Fruit fly (Drosophila melanogaster): ENCODE measurements around the gene Spag1.

Gene Spag1

DNA sequence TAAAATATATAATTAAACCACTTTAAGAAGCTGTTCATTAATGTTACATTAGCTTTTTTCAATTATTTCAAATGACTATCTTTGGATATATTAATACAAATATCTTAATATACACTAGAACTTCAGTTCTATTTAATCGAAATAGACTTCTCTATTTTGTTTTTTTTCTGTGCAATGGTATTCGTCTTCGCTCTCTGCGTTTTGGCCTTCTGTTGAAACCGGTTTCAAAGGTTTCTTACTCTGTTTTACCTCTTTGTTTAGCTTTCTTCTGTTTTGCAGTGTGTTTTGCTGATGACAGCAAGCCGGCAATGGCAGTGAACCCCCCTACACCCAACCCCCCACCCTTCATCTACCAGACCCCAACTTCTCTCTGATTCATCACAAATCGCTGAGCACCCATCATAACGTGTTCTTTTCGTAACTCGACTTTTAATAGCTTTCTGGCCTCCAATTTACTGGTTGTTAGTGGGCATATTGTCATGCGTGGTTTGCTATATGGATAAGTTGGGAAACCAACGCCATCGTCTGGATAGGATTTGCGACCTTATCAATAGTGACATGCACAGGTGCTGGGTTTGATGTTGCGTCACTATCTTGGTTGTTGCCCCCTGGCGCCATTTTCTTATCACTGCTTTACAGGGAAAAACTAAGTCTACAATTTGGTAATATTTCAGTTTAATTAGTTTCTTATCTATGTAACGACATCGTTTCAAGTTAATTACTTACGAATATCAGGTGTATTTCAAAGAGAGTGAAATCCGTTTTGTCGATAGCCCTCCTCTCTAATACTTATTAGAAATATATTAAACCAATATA lies 21.4 kb downstream of the Spag1 start (continued):
- TF ChIP-seq tin (GFP tag; optimal IDR thresholded peaks at IDR 0.05) (no peak), bsh (GFP tag; optimal IDR thresholded peaks at IDR 0.05) (peak in 1 of 2 experiments; percentile 58), HLH4C (GFP tag; IDR thresholded peaks at IDR 0.05; ENCODE audit: partially characterized antibody) (no peak), Sox100B (GFP tag; optimal IDR thresholded peaks at IDR 0.05) (peak; percentile 10), CG32532 (GFP tag; IDR thresholded peaks at IDR 0.05) (peak; percentile 50), ssp (GFP tag; IDR thresholded peaks at IDR 0.05) (no peak), CG3163 (GFP tag; optimal IDR thresholded peaks at IDR 0.05) (no peak), gro (GFP tag; optimal IDR thresholded peaks at IDR 0.05) (no peak), seq (GFP tag; IDR thresholded peaks at IDR 0.05) (no peak), CG18764 (GFP tag; optimal IDR thresholded peaks at IDR 0.05) (no peak), CG10209 (GFP tag; optimal IDR thresholded peaks at IDR 0.05) (no peak), CrebB (tag; optimal IDR thresholded peaks at IDR 0.05) (no peak), pum (GFP tag; optimal IDR thresholded peaks at IDR 0.05) (no peak), bigmax (GFP tag; optimal IDR thresholded peaks at IDR 0.05) (no peak), caup (GFP tag; optimal IDR thresholded peaks at IDR 0.05; ENCODE audit: severe bottlenecking) (no peak), Eip74EF (GFP tag; optimal IDR thresholded peaks at IDR 0.05) (no peak), luna (GFP tag; optimal IDR thresholded peaks at IDR 0.05) (no peak), Dip2 (GFP tag; IDR thresholded peaks at IDR 0.05) (no peak), slou (GFP tag; optimal IDR thresholded peaks at IDR 0.05) (no peak), bowl (GFP tag; IDR thresholded peaks at IDR 0.05) (no peak), Fer2 (tag; optimal IDR thresholded peaks at IDR 0.05) (no peak), jumu (GFP tag; optimal IDR thresholded peaks at IDR 0.05) (no peak), cg (GFP tag; optimal IDR thresholded peaks at IDR 0.05) (no peak), CG17328 (GFP tag; IDR thresholded peaks at IDR 0.05) (0 out of 2 replicates have a peak, but pooled peaks have one; percentile 26), Tbp (GFP tag; optimal IDR thresholded peaks at IDR 0.05) (no peak), CG9817 (tag; optimal IDR thresholded peaks at IDR 0.05) (no peak), CG4854 (GFP tag; optimal IDR thresholded peaks at IDR 0.05) (no peak), Hmr (GFP tag; optimal IDR thresholded peaks at IDR 0.05) (peak; percentile 5), gt (GFP tag; IDR thresholded peaks at IDR 0.05) (no peak), CG8924 (tag; optimal IDR thresholded peaks at IDR 0.05) (peak; percentile 33), so (GFP tag; IDR thresholded peaks at IDR 0.05) (no peak), pfk (GFP tag; optimal IDR thresholded peaks at IDR 0.05) (no peak), CG14014 (GFP tag; IDR thresholded peaks at IDR 0.05) (0 out of 2 replicates have a peak, but pooled peaks have one; percentile 19), CG34224 (GFP tag; IDR thresholded peaks at IDR 0.05; ENCODE audit: partially characterized antibody) (no peak), CG12942 (GFP tag; optimal IDR thresholded peaks at IDR 0.05) (no peak), Bdp1 (GFP tag; optimal IDR thresholded peaks at IDR 0.05) (no peak), CG1024 (GFP tag; IDR thresholded peaks at IDR 0.05) (no peak), Atf6 (GFP tag; IDR thresholded peaks at IDR 0.05) (0 out of 2 replicates have a peak, but pooled peaks have one; percentile 32), CG3281 (GFP tag; optimal IDR thresholded peaks at IDR 0.05) (no peak), row (GFP tag; IDR thresholded peaks at IDR 0.05) (peak; percentile 55), CG2129 (GFP tag; IDR thresholded peaks at IDR 0.05; ENCODE audit: partially characterized antibody) (no peak), ac (GFP tag; optimal IDR thresholded peaks at IDR 0.05) (no peak), pros (GFP tag; optimal IDR thresholded peaks at IDR 0.05) (no peak), dati (GFP tag; IDR thresholded peaks at IDR 0.05) (no peak), otp (GFP tag; IDR thresholded peaks at IDR 0.05) (no peak), CG4617 (GFP tag; optimal IDR thresholded peaks at IDR 0.05; ENCODE audit: borderline replicate concordance) (no peak), CG7839 (tag; optimal IDR thresholded peaks at IDR 0.05) (peak; percentile 37), CG10267 (tag; optimal IDR thresholded peaks at IDR 0.05) (no peak), CG11695 (GFP tag; IDR thresholded peaks at IDR 0.05) (no peak)
